Fruit fly (Drosophila melanogaster) whole organism, adult: ENCODE results near the gene CG4009.

Experiments
- CG11617 ChIP-seq: fragments of 200-800 bp; sonication (Bioruptor generic); optimal IDR thresholded peaks from 2 replicates; lab custom pipeline; 2017; ENCODE audit warnings: mild to moderate bottlenecking, missing biosample characterization, missing genetic modification reagents, missing genetic modification characterization
- CG12768 ChIP-seq: fragments of 200-800 bp; sonication (Bioruptor generic); optimal IDR thresholded peaks from 2 replicates; lab custom pipeline; 2017; ENCODE audit warnings: missing biosample characterization, missing genetic modification characterization, mild to moderate bottlenecking, moderate library complexity, missing genetic modification reagents
- CG14711 ChIP-seq: fragments of 200-800 bp; sonication (Bioruptor generic); optimal IDR thresholded peaks from 2 replicates; lab custom pipeline; 2018; ENCODE audit warnings: missing biosample characterization, mild to moderate bottlenecking, missing genetic modification characterization, moderate library complexity
- CG1620 ChIP-seq: fragments of 200-800 bp; sonication (Bioruptor generic); optimal IDR thresholded peaks from 2 replicates; lab custom pipeline; 2016; ENCODE audit warnings: missing biosample characterization, missing genetic modification characterization
- CG33017 ChIP-seq: fragments of 200-800 bp; sonication (Bioruptor generic); optimal IDR thresholded peaks from 2 replicates; lab custom pipeline; 2018; ENCODE audit warnings: missing biosample characterization, mild to moderate bottlenecking, missing genetic modification characterization, moderate library complexity
- CG5204 ChIP-seq: fragments of 200-800 bp; sonication (Bioruptor generic); optimal IDR thresholded peaks from 2 replicates; lab custom pipeline; 2016; ENCODE audit warnings: missing biosample characterization, missing genetic modification characterization
- CG7045 ChIP-seq: fragments of 200-800 bp; sonication (Bioruptor generic); optimal IDR thresholded peaks from 2 replicates; lab custom pipeline; 2017; ENCODE audit warnings: missing biosample characterization, mild to moderate bottlenecking, missing genetic modification characterization
- CG7101 ChIP-seq: fragments of 200-800 bp; sonication (Bioruptor generic); optimal IDR thresholded peaks from 2 replicates; lab custom pipeline; 2018; ENCODE audit warnings: missing biosample characterization, mild to moderate bottlenecking, missing genetic modification characterization, moderate library complexity
- Clk ChIP-seq: fragments of 200-800 bp; sonication (Bioruptor generic); optimal IDR thresholded peaks from 2 replicates; lab custom pipeline; 2017; ENCODE audit warnings: missing biosample characterization, missing genetic modification characterization
- Crg-1 ChIP-seq: fragments of 200-800 bp; sonication (Bioruptor generic); optimal IDR thresholded peaks from 2 replicates; lab custom pipeline; 2016; ENCODE audit warnings: missing biosample characterization, missing genetic modification characterization
- Hr96 ChIP-seq: fragments of 200-800 bp; sonication (Bioruptor generic); optimal IDR thresholded peaks from 2 replicates; lab custom pipeline; 2016; ENCODE audit warnings: missing biosample characterization, missing genetic modification characterization
- Mnt ChIP-seq: fragments of 200-800 bp; sonication (Bioruptor generic); optimal IDR thresholded peaks from 2 replicates; lab custom pipeline; 2016; ENCODE audit warnings: missing biosample characterization, mild to moderate bottlenecking, missing genetic modification characterization
- bab1 ChIP-seq: fragments of 200-800 bp; sonication (Bioruptor generic); optimal IDR thresholded peaks from 3 replicates; lab custom pipeline; 2019; ENCODE audit warnings: missing biosample characterization, mild to moderate bottlenecking, missing genetic modification characterization, moderate library complexity
- cic ChIP-seq: fragments of 200-800 bp; sonication (Bioruptor generic); optimal IDR thresholded peaks from 2 replicates; lab custom pipeline; 2017; ENCODE audit warnings: missing biosample characterization, mild to moderate bottlenecking, missing genetic modification characterization, moderate library complexity
- cnc ChIP-seq, 2 experiments: fragments of >200 bp; optimal IDR thresholded peaks; 2 replicates each; lab custom pipeline; 2017
- kay ChIP-seq: fragments of 200-800 bp; sonication (Bioruptor generic); peaks from one replicate; lab custom pipeline; 2016; ENCODE audit warnings: missing biosample characterization, missing genetic modification characterization, borderline replicate concordance
- ovo ChIP-seq: fragments of 200-800 bp; sonication (Bioruptor generic); optimal IDR thresholded peaks from 2 replicates; lab custom pipeline; 2016; ENCODE audit warnings: missing biosample characterization, missing genetic modification characterization
- pad ChIP-seq: fragments of 200-800 bp; sonication (Bioruptor generic); optimal IDR thresholded peaks from 3 replicates; lab custom pipeline; 2017; ENCODE audit warnings: missing biosample characterization, missing genetic modification characterization, mild to moderate bottlenecking, moderate library complexity, missing genetic modification reagents
- tj ChIP-seq: fragments of 200-800 bp; sonication (Bioruptor generic); optimal IDR thresholded peaks from 3 replicates; lab custom pipeline; 2017; ENCODE audit warnings: missing biosample characterization, mild to moderate bottlenecking, missing genetic modification characterization, moderate library complexity
- toe ChIP-seq: fragments of 200-800 bp; sonication (Bioruptor generic); optimal IDR thresholded peaks from 2 replicates; lab custom pipeline; 2016; ENCODE audit warnings: missing biosample characterization, missing genetic modification characterization

The CG4009 gene

dm6 chr3R:17079859-17080255 is 44.0 kb upstream of the CG4009 start, which contains the start of the genes Keap1 and kuk:
Gene Keap1, minus strand, starts transcription at chr3R:17079945.
Gene kuk, plus strand, starts transcription at chr3R:17080244.
- peak; percentile 57 for TF ChIP-seq CG14711 (tag; lab: Kevin White, UChicago)
- TF ChIP-seq cnc (optimal IDR thresholded peaks at IDR 0.05; lab: Kevin White, UChicago) = no peak
- TF ChIP-seq kay (GFP tag; lab: Kevin White, UChicago) = no peak
- TF ChIP-seq tj (GFP tag; lab: Kevin White, UChicago) = no peak
- peak; percentile 3 for TF ChIP-seq Clk
- TF ChIP-seq CG7101 (tag; lab: Kevin White, UChicago) = peak; percentile 77
- TF ChIP-seq CG1620 (GFP tag; lab: Kevin White, UChicago) = peak; percentile 88
- peak; percentile 69 for TF ChIP-seq ovo (GFP tag; lab: Kevin White, UChicago)
- TF ChIP-seq Mnt (GFP tag; lab: Kevin White, UChicago) = peak; percentile 97
- TF ChIP-seq CG33017 = peak; percentile 21
- peak; percentile 74 for TF ChIP-seq Hr96 (GFP tag; lab: Kevin White, UChicago)
- TF ChIP-seq CG5204 (GFP tag; lab: Kevin White, UChicago) = no peak
- TF ChIP-seq CG11617 = peak; percentile 67
- TF ChIP-seq cic (GFP tag; lab: Kevin White, UChicago) = peak; percentile 72
- peak; percentile 90 for TF ChIP-seq Crg-1
- peak; percentile 23 for TF ChIP-seq bab1 (GFP tag; lab: Kevin White, UChicago)
- no peak for TF ChIP-seq CG7045 (GFP tag; lab: Kevin White, UChicago)
- no peak for TF ChIP-seq pad
- no peak for TF ChIP-seq CG12768
- TF ChIP-seq toe = peak; percentile 79

DNA sequence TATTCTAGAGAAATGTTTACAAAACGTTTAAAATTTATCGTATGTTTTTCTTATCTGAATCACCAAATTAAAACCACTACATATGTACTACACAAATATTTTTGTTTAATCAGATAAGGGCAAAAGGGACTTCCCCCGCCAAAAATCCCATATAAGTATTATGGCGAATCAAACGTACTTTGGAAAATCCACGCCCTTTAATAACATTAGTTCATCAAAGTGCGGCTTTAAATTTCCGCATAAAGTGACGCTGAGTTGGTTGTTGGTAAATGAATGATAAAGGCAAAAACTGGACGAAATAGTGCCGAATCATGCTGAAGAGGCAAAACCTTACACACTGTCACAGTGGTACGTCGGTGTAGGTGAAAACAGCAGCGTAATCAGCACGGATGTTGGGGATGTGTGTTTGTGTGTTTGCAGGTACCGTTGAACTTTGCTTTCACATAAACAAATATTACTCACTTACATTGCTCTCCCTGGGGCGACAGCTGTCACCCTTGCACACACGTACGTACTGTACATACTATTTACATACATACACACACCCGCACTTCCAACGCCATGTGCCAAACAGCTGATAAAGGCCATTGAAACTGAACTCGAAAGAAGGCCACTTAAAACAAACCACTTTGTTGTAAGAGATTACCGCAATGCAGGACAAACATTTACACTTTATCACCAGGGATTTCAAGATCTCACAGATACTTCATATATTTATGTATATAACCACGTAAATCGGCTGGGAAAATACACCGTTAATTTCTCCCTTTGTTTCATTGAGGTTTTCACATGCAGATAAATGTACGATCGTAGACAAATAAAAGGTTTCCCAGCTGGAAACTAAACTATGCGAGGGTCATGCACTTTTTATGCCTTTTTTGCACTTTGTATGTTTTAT is 43.4 kb upstream of the CG4009 start:
- peak; percentile 97 for TF ChIP-seq tj (GFP tag; lab: Kevin White, UChicago)
- TF ChIP-seq Hr96 (GFP tag; lab: Kevin White, UChicago) = peak; percentile 29
- TF ChIP-seq CG11617 = no peak
- TF ChIP-seq CG1620 (GFP tag; lab: Kevin White, UChicago) = no peak
- no peak for TF ChIP-seq Clk
- TF ChIP-seq cnc (optimal IDR thresholded peaks at IDR 0.05; lab: Kevin White, UChicago) = peak; percentile 98 to 100
- peak; percentile 90 for TF ChIP-seq Mnt (GFP tag; lab: Kevin White, UChicago)
- no peak for TF ChIP-seq CG33017
- TF ChIP-seq CG5204 (GFP tag; lab: Kevin White, UChicago) = no peak
- no peak for TF ChIP-seq toe
- TF ChIP-seq CG14711 (tag; lab: Kevin White, UChicago) = no peak
- TF ChIP-seq pad = peak; percentile 74
- TF ChIP-seq cic (GFP tag; lab: Kevin White, UChicago) = peak; percentile 63
- TF ChIP-seq kay (GFP tag; lab: Kevin White, UChicago) = peak; percentile 98
- TF ChIP-seq ovo (GFP tag; lab: Kevin White, UChicago) = no peak
- TF ChIP-seq CG12768 = peak; percentile 74
- TF ChIP-seq CG7045 (GFP tag; lab: Kevin White, UChicago) = peak; percentile 9
- no peak for TF ChIP-seq Crg-1
- no peak for TF ChIP-seq bab1 (GFP tag; lab: Kevin White, UChicago)

DNA sequence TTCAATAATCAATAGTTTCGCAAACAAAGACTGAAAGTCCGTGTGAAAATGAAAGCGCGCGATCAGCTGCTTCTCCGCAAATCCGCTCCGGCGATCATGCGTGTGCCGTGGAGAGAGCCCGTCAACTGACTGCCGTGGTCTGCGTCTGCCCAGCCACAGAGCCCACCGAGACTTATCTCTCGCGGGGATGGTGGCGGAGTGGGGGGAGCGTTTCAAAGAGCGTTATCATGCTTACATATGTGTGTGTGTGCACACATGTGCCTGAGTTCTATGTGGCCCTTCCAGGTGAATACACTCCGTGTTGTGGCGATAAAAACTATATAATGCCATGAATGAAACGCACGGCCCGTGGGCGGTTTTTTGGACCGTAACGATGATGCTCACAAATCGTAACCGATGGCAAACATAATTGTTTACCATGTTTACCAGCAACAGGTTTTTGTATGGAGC is 42.1 kb upstream of the CG4009 start:
- TF ChIP-seq ovo (GFP tag; lab: Kevin White, UChicago) (no peak), cnc (optimal IDR thresholded peaks at IDR 0.05; lab: Kevin White, UChicago) (peak; percentile 75 to 96), CG14711 (tag; lab: Kevin White, UChicago) (no peak), tj (GFP tag; lab: Kevin White, UChicago) (no peak), pad (no peak), CG1620 (GFP tag; lab: Kevin White, UChicago) (no peak), CG5204 (GFP tag; lab: Kevin White, UChicago) (no peak), CG33017 (no peak), CG11617 (no peak), CG7045 (GFP tag; lab: Kevin White, UChicago) (no peak), kay (GFP tag; lab: Kevin White, UChicago) (no peak), Mnt (GFP tag; lab: Kevin White, UChicago) (peak; percentile 89), CG12768 (peak; percentile 7), bab1 (GFP tag; lab: Kevin White, UChicago) (no peak), toe (no peak), CG7101 (tag; lab: Kevin White, UChicago) (no peak), Crg-1 (peak; percentile 28), Hr96 (GFP tag; lab: Kevin White, UChicago) (no peak), cic (GFP tag; lab: Kevin White, UChicago) (peak; percentile 95), Clk (no peak)

DNA sequence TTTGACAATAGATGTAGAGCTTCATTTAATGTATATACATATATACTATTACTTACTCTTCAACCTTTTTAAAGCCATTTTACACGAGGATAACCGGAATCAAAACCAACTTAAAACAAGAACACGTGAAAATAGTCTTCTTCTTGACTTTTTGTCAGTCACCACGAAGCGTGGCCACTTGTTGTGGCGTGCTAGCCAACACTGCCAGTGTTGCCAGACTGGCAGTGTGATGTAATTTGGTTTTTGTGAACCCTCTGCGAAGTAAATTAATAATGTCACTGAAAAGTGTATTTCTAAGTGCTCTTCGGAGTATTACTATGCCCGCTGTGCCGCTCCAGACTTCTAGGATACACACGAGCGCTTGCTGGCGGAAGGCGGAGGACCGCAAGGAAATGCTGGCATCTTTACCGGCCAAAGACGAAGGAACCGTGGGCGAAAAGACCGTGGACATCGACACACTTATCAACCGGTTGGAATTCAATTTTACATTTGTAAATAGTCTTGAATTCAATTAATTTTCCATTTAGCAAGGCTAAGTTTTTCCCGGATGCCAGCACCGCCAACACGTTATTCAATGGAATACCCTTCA is 36.8 kb upstream of the CG4009 start, which contains the start of the genes Ns1 and mRpS11:
TSS of gene Ns1 (minus strand) at position 150 of the 589 bp plus-strand sequence.
TSS of gene mRpS11 (plus strand) at position 207 of the 589 bp plus-strand sequence.
- TF ChIP-seq CG7045 (GFP tag; lab: Kevin White, UChicago) (no peak), tj (GFP tag; lab: Kevin White, UChicago) (peak; percentile 3), CG12768 (peak; percentile 35), toe (no peak), CG33017 (no peak), ovo (GFP tag; lab: Kevin White, UChicago) (peak; percentile 31), CG11617 (peak; percentile 54), Clk (no peak), Crg-1 (peak; percentile 66), kay (GFP tag; lab: Kevin White, UChicago) (no peak), Hr96 (GFP tag; lab: Kevin White, UChicago) (no peak), cic (GFP tag; lab: Kevin White, UChicago) (peak; percentile 46), CG1620 (GFP tag; lab: Kevin White, UChicago) (peak; percentile 51), CG7101 (tag; lab: Kevin White, UChicago) (peak; percentile 58), pad (peak; percentile 50), CG14711 (tag; lab: Kevin White, UChicago) (peak; percentile 33), bab1 (GFP tag; lab: Kevin White, UChicago) (peak; percentile 21), Mnt (GFP tag; lab: Kevin White, UChicago) (peak; percentile 99)
